Worm (Caenorhabditis elegans) whole organism, L4 larva: ENCODE data around the gene T22D1.18.

Source experiments
- F26F4.8 ChIP-seq: fragments of 200-800 bp; sonication (Bioruptor generic); conservative IDR thresholded peaks from 2 replicates; pipeline ENCODE4 v1.3.6; 2022; ENCODE audit warnings: missing genetic modification characterization, missing compliant biosample characterization
- F49E8.2 ChIP-seq: sonication (generic microtip); optimal IDR thresholded peaks from 2 replicates; lab custom pipeline; 2016; ENCODE audit warnings: missing compliant biosample characterization, mild to moderate bottlenecking, missing genetic modification characterization, borderline replicate concordance
- T26A8.4 ChIP-seq: fragments of 200-800 bp; sonication (Bioruptor generic); IDR thresholded peaks from 2 replicates; pipeline ENCODE4 v1.3.6; 2022; ENCODE audit warnings: missing genetic modification characterization, missing compliant biosample characterization
- ZK337.2 ChIP-seq: fragments of 200-800 bp; sonication (Bioruptor generic); IDR thresholded peaks from 2 replicates; pipeline ENCODE4 v1.3.6; 2022; ENCODE audit warnings: missing genetic modification reagents, missing genetic modification characterization, missing compliant biosample characterization
- ZK546.5 ChIP-seq, 2 experiments: sonication (generic microtip); optimal IDR thresholded peaks; 2 replicates each; lab custom pipeline; 2017; ENCODE audit warnings: missing biosample characterization in 2 of 2, missing genetic modification characterization in 2 of 2
- aha-1 ChIP-seq: fragments of 150-350 bp; peaks from one replicate; lab custom pipeline; 2014; ENCODE audit warnings: missing biosample characterization, missing genetic modification characterization
- attf-4 ChIP-seq: sonication (generic microtip); optimal IDR thresholded peaks from 3 replicates; lab custom pipeline; 2017; ENCODE audit warnings: missing biosample characterization, missing genetic modification characterization
- ceh-62 ChIP-seq: sonication (generic microtip); optimal IDR thresholded peaks from 2 replicates; lab custom pipeline; 2017; ENCODE audit warnings: missing biosample characterization, missing genetic modification characterization
- ces-1 ChIP-seq: fragments of 150-350 bp; sonication (generic microtip); optimal IDR thresholded peaks from 4 replicates; lab custom pipeline; 2014; ENCODE audit warnings: missing biosample characterization, missing genetic modification reagents, missing genetic modification characterization
- ctbp-1 ChIP-seq: fragments of 200-800 bp; sonication (Bioruptor generic); IDR thresholded peaks from 2 replicates; pipeline ENCODE4 v1.3.6; 2022; ENCODE audit warnings: missing genetic modification reagents, missing genetic modification characterization, missing compliant biosample characterization
- daf-12 ChIP-seq: fragments of 150-350 bp; optimal IDR thresholded peaks from 2 replicates; lab custom pipeline; 2014; ENCODE audit warnings: missing biosample characterization, missing genetic modification reagents, missing genetic modification characterization
- daf-8 ChIP-seq: fragments of 200-800 bp; sonication (Bioruptor generic); IDR thresholded peaks from 2 replicates; pipeline ENCODE4 v1.3.6; 2022; ENCODE audit warnings: missing genetic modification characterization, missing compliant biosample characterization
- dmd-6 ChIP-seq: fragments of 200-800 bp; sonication (Bioruptor generic); IDR thresholded peaks from 2 replicates; pipeline ENCODE4 v1.3.6; 2022; ENCODE audit warnings: missing genetic modification reagents, missing genetic modification characterization, missing compliant biosample characterization
- dmd-8 ChIP-seq: fragments of 200-800 bp; sonication (Bioruptor generic); IDR thresholded peaks from 2 replicates; pipeline ENCODE4 v1.3.6; 2022; ENCODE audit warnings: missing genetic modification characterization, missing compliant biosample characterization
- dpl-1 ChIP-seq: fragments of 150-350 bp; optimal IDR thresholded peaks from 2 replicates; lab custom pipeline; 2014; ENCODE audit warnings: missing biosample characterization, missing genetic modification reagents, missing genetic modification characterization
- duxl-1 ChIP-seq: sonication (generic microtip); optimal IDR thresholded peaks from 2 replicates; lab custom pipeline; 2016; ENCODE audit warnings: mild to moderate bottlenecking, missing genetic modification characterization, moderate library complexity, missing compliant biosample characterization; ENCODE audit not compliant: poor library complexity
- fkh-10 ChIP-seq: fragments of 150-350 bp; optimal IDR thresholded peaks from 2 replicates; lab custom pipeline; 2014; ENCODE audit warnings: missing biosample characterization, missing genetic modification reagents, missing genetic modification characterization
- hlh-30 ChIP-seq: sonication (generic microtip); optimal IDR thresholded peaks from 2 replicates; lab custom pipeline; 2017; ENCODE audit warnings: antibody characterized with exemption, mild to moderate bottlenecking, missing genetic modification characterization, missing compliant biosample characterization; ENCODE audit not compliant: insufficient read depth
- lim-7 ChIP-seq: fragments of 200-800 bp; sonication (Bioruptor generic); IDR thresholded peaks from 2 replicates; pipeline ENCODE4 v1.3.6; 2022; ENCODE audit warnings: missing genetic modification characterization, missing compliant biosample characterization
- lin-1 ChIP-seq: fragments of 200-800 bp; sonication (Bioruptor generic); IDR thresholded peaks from 2 replicates; pipeline ENCODE4 v1.3.6; 2022; ENCODE audit warnings: missing genetic modification reagents, missing genetic modification characterization, missing compliant biosample characterization
- lin-29 ChIP-seq: fragments of 200-800 bp; sonication (Bioruptor generic); IDR thresholded peaks from 2 replicates; pipeline ENCODE4 v1.3.6; 2022; ENCODE audit warnings: missing genetic modification reagents, missing genetic modification characterization, missing compliant biosample characterization
- lsy-2 ChIP-seq, 2 experiments: fragments of 150-350 bp in 1 of 2; sonication (generic microtip) in 1 of 2; optimal IDR thresholded peaks; 2 replicates each; lab custom pipeline; 2014 to 2017; ENCODE audit warnings: missing biosample characterization in 2 of 2, missing genetic modification characterization in 2 of 2
- mep-1 ChIP-seq: fragments of 150-350 bp; sonication (generic microtip); optimal IDR thresholded peaks from 3 replicates; lab custom pipeline; 2014; ENCODE audit warnings: missing biosample characterization, missing genetic modification characterization
- mxl-2 ChIP-seq: fragments of 200-800 bp; sonication (Bioruptor generic); conservative IDR thresholded peaks from 2 replicates; pipeline ENCODE4 v1.3.6; 2022; ENCODE audit warnings: missing genetic modification reagents, missing genetic modification characterization, missing compliant biosample characterization
- nhr-11 ChIP-seq: fragments of 150-350 bp; optimal IDR thresholded peaks from 2 replicates; lab custom pipeline; 2014; ENCODE audit warnings: missing biosample characterization, missing genetic modification characterization
- nhr-111 ChIP-seq: fragments of 200-800 bp; sonication (Bioruptor generic); optimal IDR thresholded peaks from 2 replicates; lab custom pipeline; 2018; ENCODE audit warnings: mild to moderate bottlenecking, missing genetic modification characterization, missing compliant biosample characterization
- php-3 ChIP-seq: fragments of 200-800 bp; sonication (Bioruptor generic); IDR thresholded peaks from 2 replicates; pipeline ENCODE4 v1.3.6; 2022; ENCODE audit warnings: missing genetic modification reagents, missing genetic modification characterization, missing compliant biosample characterization
- tra-1 ChIP-seq: fragments of 200-800 bp; sonication (Bioruptor generic); IDR thresholded peaks from 2 replicates; pipeline ENCODE4 v1.3.6; 2022; ENCODE audit warnings: missing genetic modification reagents, missing genetic modification characterization, missing compliant biosample characterization
- unc-62 ChIP-seq, 3 experiments: fragments of 150-350 bp in 1 of 3; sonication (generic microtip); optimal IDR thresholded peaks in 2 of 3; peaks in 1 of 3; 1 replicate in 1 of 3; 2 replicates in 2 of 3; lab custom pipeline; 2014 to 2017; ENCODE audit warnings: missing biosample characterization in 3 of 3, missing genetic modification characterization in 3 of 3, missing genetic modification reagents in 3 of 3, missing genotype in 1 of 3
- zfp-3 ChIP-seq: fragments of 200-800 bp; sonication (Bioruptor generic); conservative IDR thresholded peaks from 2 replicates; pipeline ENCODE4 v1.3.6; 2022; ENCODE audit warnings: missing genetic modification reagents, missing genetic modification characterization, missing compliant biosample characterization
- zip-11 ChIP-seq: fragments of 200-800 bp; sonication (Bioruptor generic); IDR thresholded peaks from 2 replicates; pipeline ENCODE4 v1.3.6; 2022; ENCODE audit warnings: missing genetic modification characterization, missing compliant biosample characterization
- ztf-7 ChIP-seq: fragments of 150-350 bp; optimal IDR thresholded peaks from 2 replicates; lab custom pipeline; 2014; ENCODE audit warnings: missing biosample characterization, missing genetic modification characterization

The T22D1.18 gene

ce11 chrIV:6957341-6957740 is 37.4 kb upstream of the T22D1.18 start, which contains the start of gene jnk-1:
Gene jnk-1 (plus strand): TSS chrIV:6957641.
- TF ChIP-seq tra-1 (no peak), lim-7 (GFP tag; lab: Robert Waterston, UW) (no peak), lin-29 (GFP tag; lab: Robert Waterston, UW) (no peak), zfp-3 (GFP tag; lab: Robert Waterston, UW) (no peak), ztf-7 (tag; lab: Kevin White, UChicago) (no peak), daf-12 (tag; lab: Kevin White, UChicago) (no peak), attf-4 (tag; lab: Kevin White, UChicago) (no peak), mep-1 (tag; lab: Kevin White, UChicago) (no peak), nhr-11 (tag; lab: Kevin White, UChicago) (no peak), php-3 (GFP tag; lab: Robert Waterston, UW) (no peak)

ce11 chrIV:6956668-6957067 is 36.7 kb upstream of the T22D1.18 start:
- TF ChIP-seq ctbp-1 (GFP tag; lab: Robert Waterston, UW) = 0 out of 2 replicates have a peak, but pooled peaks have one; percentile 17
- peak; percentile 27 for TF ChIP-seq mep-1 (tag; lab: Kevin White, UChicago)
- no peak for TF ChIP-seq nhr-111 (GFP tag; lab: Kevin White, UChicago)
- peak; percentile 50 for TF ChIP-seq hlh-30 (tag; lab: Kevin White, UChicago)
- peak; percentile 78 for TF ChIP-seq ces-1 (GFP tag; lab: Kevin White, UChicago)
- peak; percentile 25 for TF ChIP-seq aha-1 (tag; lab: Kevin White, UChicago)
- TF ChIP-seq lsy-2 (tag; optimal IDR thresholded peaks at IDR 0.05; lab: Kevin White, UChicago) = peak in 1 of 2 experiments; percentile 47
- no peak for TF ChIP-seq F49E8.2 (tag; lab: Kevin White, UChicago)
- TF ChIP-seq fkh-10 (GFP tag; lab: Kevin White, UChicago) = peak; percentile 83
- TF ChIP-seq mxl-2 (GFP tag; lab: Robert Waterston, UW) = no peak
- 0 out of 2 replicates have a peak, but pooled peaks have one; percentile 15 for TF ChIP-seq dmd-6 (GFP tag; lab: Robert Waterston, UW)
- TF ChIP-seq unc-62 (GFP tag; optimal IDR thresholded peaks at IDR 0.05 in 1 of 2; lab: Kevin White, UChicago) = peak in 1 of 2 experiments; percentile 1
- TF ChIP-seq unc-62 (tag; optimal IDR thresholded peaks at IDR 0.05; lab: Kevin White, UChicago) = no peak

- peak; percentile 40 for TF ChIP-seq aha-1 (tag; lab: Kevin White, UChicago)
- TF ChIP-seq fkh-10 (GFP tag; lab: Kevin White, UChicago) = peak; percentile 96
- TF ChIP-seq dmd-6 (GFP tag; lab: Robert Waterston, UW) = no peak
- TF ChIP-seq lsy-2 (tag; optimal IDR thresholded peaks at IDR 0.05; lab: Kevin White, UChicago) = peak in 1 of 2 experiments; percentile 0
- no peak for TF ChIP-seq ZK337.2 (GFP tag; lab: Robert Waterston, UW)
- 0 out of 2 replicates have a peak, but pooled peaks have one; percentile 35 for TF ChIP-seq ctbp-1 (GFP tag; lab: Robert Waterston, UW)
- no peak for TF ChIP-seq T26A8.4 (GFP tag; lab: Robert Waterston, UW)
- TF ChIP-seq ces-1 (GFP tag; lab: Kevin White, UChicago) = no peak
- peak in 1 of 2 experiments; percentile 54 for TF ChIP-seq unc-62 (GFP tag; optimal IDR thresholded peaks at IDR 0.05 in 1 of 2; lab: Kevin White, UChicago)
- no peak for TF ChIP-seq unc-62 (tag; optimal IDR thresholded peaks at IDR 0.05; lab: Kevin White, UChicago)
- no peak for TF ChIP-seq duxl-1 (tag; lab: Kevin White, UChicago)
- TF ChIP-seq F26F4.8 (GFP tag; lab: Robert Waterston, UW) = no peak
Measured at ce11 chrIV:6954682-6955081, 34.7 kb upstream of the T22D1.18 start.

ce11 chrIV:6951259-6951658 is 31.3 kb upstream of the T22D1.18 start:
- no peak for TF ChIP-seq daf-8 (GFP tag; lab: Robert Waterston, UW)
- TF ChIP-seq ceh-62 = no peak
- no peak for TF ChIP-seq ces-1 (GFP tag; lab: Kevin White, UChicago)
- no peak for TF ChIP-seq tra-1
- no peak for TF ChIP-seq dmd-8 (GFP tag; lab: Robert Waterston, UW)
- TF ChIP-seq zip-11 (GFP tag; lab: Robert Waterston, UW) = no peak
- TF ChIP-seq ZK546.5 (tag; optimal IDR thresholded peaks at IDR 0.05; lab: Kevin White, UChicago) = no peak
- TF ChIP-seq unc-62 (GFP tag; optimal IDR thresholded peaks at IDR 0.05 in 1 of 2; lab: Kevin White, UChicago) = no peak
- TF ChIP-seq unc-62 (tag; optimal IDR thresholded peaks at IDR 0.05; lab: Kevin White, UChicago) = no peak
- TF ChIP-seq mxl-2 (GFP tag; lab: Robert Waterston, UW) = no peak
- TF ChIP-seq lin-1 = no peak
- no peak for TF ChIP-seq dpl-1 (GFP tag; lab: Kevin White, UChicago)
